Fruit fly (Drosophila melanogaster) whole organism, embryonic: Measurements from ENCODE around the gene unc-119.
A peak's percentile ranks its signal among the peaks of the same experiment; 100 is the strongest.

ENCODE experiments used
- BtbVII ChIP-seq: fragments of 200-800 bp; sonication (Bioruptor generic); optimal IDR thresholded peaks from 3 replicates; lab custom pipeline; 2017; ENCODE audit warnings: missing biosample characterization, mild to moderate bottlenecking, missing genetic modification characterization
- CG10147 ChIP-seq: fragments of 200-800 bp; sonication (Bioruptor generic); optimal IDR thresholded peaks from 2 replicates; lab custom pipeline; 2019; ENCODE audit warnings: missing biosample characterization, mild to moderate bottlenecking, missing genetic modification characterization, moderate library complexity
- CG10654 ChIP-seq: fragments of 200-800 bp; sonication (Bioruptor generic); optimal IDR thresholded peaks from 2 replicates; lab custom pipeline; 2016; ENCODE audit warnings: missing biosample characterization, missing genetic modification characterization
- CG13775 ChIP-seq: fragments of 200-800 bp; sonication (Bioruptor generic); optimal IDR thresholded peaks from 3 replicates; lab custom pipeline; 2017; ENCODE audit warnings: missing biosample characterization, mild to moderate bottlenecking, missing genetic modification characterization
- CG13894 ChIP-seq: fragments of 200-800 bp; sonication (Bioruptor generic); optimal IDR thresholded peaks from 3 replicates; lab custom pipeline; 2018; ENCODE audit warnings: missing biosample characterization, mild to moderate bottlenecking, missing genetic modification characterization, moderate library complexity
- CG15011 ChIP-seq: fragments of 200-800 bp; sonication (Bioruptor generic); optimal IDR thresholded peaks from 3 replicates; lab custom pipeline; 2018; ENCODE audit warnings: missing biosample characterization, mild to moderate bottlenecking, missing genetic modification characterization
- CG15696 ChIP-seq: fragments of 200-800 bp; sonication (Bioruptor generic); optimal IDR thresholded peaks from 2 replicates; lab custom pipeline; 2019; ENCODE audit warnings: missing biosample characterization, mild to moderate bottlenecking, missing genetic modification characterization, moderate library complexity
- CG1602 ChIP-seq: fragments of 200-800 bp; sonication (Bioruptor generic); optimal IDR thresholded peaks from 3 replicates; lab custom pipeline; 2016; ENCODE audit warnings: missing biosample characterization, missing genetic modification characterization
- CG17186 ChIP-seq: fragments of 200-800 bp; sonication (Bioruptor generic); optimal IDR thresholded peaks from 3 replicates; lab custom pipeline; 2017; ENCODE audit warnings: missing biosample characterization, missing genetic modification reagents, missing genetic modification characterization
- CG17359 ChIP-seq: fragments of 200-800 bp; sonication (Bioruptor generic); optimal IDR thresholded peaks from 3 replicates; lab custom pipeline; 2018; ENCODE audit warnings: missing biosample characterization, mild to moderate bottlenecking, missing genetic modification characterization, moderate library complexity
- CG30403 ChIP-seq: fragments of 200-800 bp; sonication (Bioruptor generic); optimal IDR thresholded peaks from 3 replicates; lab custom pipeline; 2016; ENCODE audit warnings: missing biosample characterization, missing genetic modification characterization
- CG33213 ChIP-seq: fragments of 200-800 bp; sonication (Bioruptor generic); optimal IDR thresholded peaks from 3 replicates; lab custom pipeline; 2016; ENCODE audit warnings: missing biosample characterization, missing genetic modification characterization
- CG4404 ChIP-seq: fragments of 200-800 bp; sonication (Bioruptor generic); IDR thresholded peaks from 2 replicates; pipeline ENCODE4 v1.3.6; 2022; ENCODE audit warnings: missing biosample characterization, missing genetic modification characterization
- CG4424 ChIP-seq: fragments of 200-800 bp; sonication (Bioruptor generic); optimal IDR thresholded peaks from 3 replicates; lab custom pipeline; 2016; ENCODE audit warnings: missing biosample characterization, missing genetic modification characterization
- CG4820 ChIP-seq: fragments of 200-800 bp; sonication (Bioruptor generic); optimal IDR thresholded peaks from 3 replicates; lab custom pipeline; 2016; ENCODE audit warnings: missing biosample characterization, missing genetic modification characterization
- CG6854 ChIP-seq: fragments of 200-800 bp; sonication (Bioruptor generic); optimal IDR thresholded peaks from 3 replicates; lab custom pipeline; 2017; ENCODE audit warnings: missing biosample characterization, mild to moderate bottlenecking, missing genetic modification characterization
- CG8281 ChIP-seq: fragments of 200-800 bp; sonication (Bioruptor generic); optimal IDR thresholded peaks from 2 replicates; lab custom pipeline; 2018; ENCODE audit warnings: missing biosample characterization, mild to moderate bottlenecking, missing genetic modification characterization, moderate library complexity
- CG8478 ChIP-seq: fragments of >200 bp; optimal IDR thresholded peaks from 2 replicates; lab custom pipeline; 2018
- Dfd ChIP-seq, 2 experiments: fragments of >200 bp; optimal IDR thresholded peaks; 2 replicates each; lab custom pipeline; 2017; ENCODE audit warnings: missing biosample characterization in 2 of 2, missing genetic modification characterization in 2 of 2
- Dll ChIP-seq: fragments of 200-800 bp; sonication (Bioruptor generic); IDR thresholded peaks from 4 replicates; pipeline ENCODE4 v1.3.6; 2022; ENCODE audit warnings: missing biosample characterization, missing genetic modification characterization; ENCODE audit not compliant: partially characterized antibody
- Doc2 ChIP-seq: fragments of 200-800 bp; sonication (Bioruptor generic); IDR thresholded peaks from 2 replicates; pipeline ENCODE4 v1.3.6; 2022; ENCODE audit warnings: missing biosample characterization, missing genetic modification characterization
- Dp ChIP-seq: fragments of 200-800 bp; sonication (Bioruptor generic); optimal IDR thresholded peaks from 2 replicates; lab custom pipeline; 2018; ENCODE audit warnings: missing biosample characterization, mild to moderate bottlenecking, missing genetic modification characterization, moderate library complexity
- Drgx ChIP-seq: fragments of 200-800 bp; sonication (Bioruptor generic); IDR thresholded peaks from 2 replicates; pipeline ENCODE4 v1.3.6; 2022; ENCODE audit warnings: missing biosample characterization, missing genetic modification characterization
- E2f2 ChIP-seq: fragments of 200-800 bp; sonication (Bioruptor generic); IDR thresholded peaks from 2 replicates; pipeline ENCODE4 v1.3.6; 2022; ENCODE audit warnings: missing biosample characterization, missing genetic modification characterization
- Fer3 ChIP-seq: fragments of 200-800 bp; sonication (Bioruptor generic); optimal IDR thresholded peaks from 2 replicates; lab custom pipeline; 2018; ENCODE audit warnings: missing biosample characterization, mild to moderate bottlenecking, missing genetic modification characterization, moderate library complexity
- HLH54F ChIP-seq: fragments of 200-800 bp; sonication (Bioruptor generic); optimal IDR thresholded peaks from 3 replicates; lab custom pipeline; 2016; ENCODE audit warnings: missing biosample characterization, missing genetic modification characterization
- Lim3 ChIP-seq: fragments of 200-800 bp; sonication (Bioruptor generic); IDR thresholded peaks from 2 replicates; pipeline ENCODE4 v1.3.6; 2022; ENCODE audit warnings: missing biosample characterization, missing genetic modification characterization
- Mad ChIP-seq: fragments of 200-800 bp; sonication (Bioruptor generic); optimal IDR thresholded peaks from 2 replicates; lab custom pipeline; 2016; ENCODE audit warnings: missing biosample characterization, missing genetic modification characterization
- Med ChIP-seq: fragments of 200-800 bp; sonication (Bioruptor generic); peaks from one replicate; lab custom pipeline; 2016; ENCODE audit warnings: missing biosample characterization, missing genetic modification characterization, mild to moderate bottlenecking, inconsistent platforms, moderate library complexity
- Meics ChIP-seq: fragments of 200-800 bp; sonication (Bioruptor generic); optimal IDR thresholded peaks from 2 replicates; lab custom pipeline; 2017; ENCODE audit warnings: missing biosample characterization, mild to moderate bottlenecking, missing genetic modification characterization
- Optix ChIP-seq: fragments of 200-800 bp; sonication (Bioruptor generic); IDR thresholded peaks from 3 replicates; pipeline ENCODE4 v1.3.6; 2022; ENCODE audit warnings: missing biosample characterization, missing genetic modification characterization
- Pdp1 ChIP-seq, 2 experiments: fragments of 200-800 bp; sonication (Bioruptor generic); optimal IDR thresholded peaks; 3 replicates each; lab custom pipeline; 2016; ENCODE audit warnings: missing biosample characterization in 2 of 2, missing genetic modification characterization in 2 of 2, mild to moderate bottlenecking in 1 of 2, moderate library complexity in 1 of 2
- Poxn ChIP-seq: fragments of 200-800 bp; sonication (Bioruptor generic); IDR thresholded peaks from 2 replicates; pipeline ENCODE4 v1.3.6; 2022; ENCODE audit warnings: missing biosample characterization, missing genetic modification characterization
- Sry-δ ChIP-seq: fragments of 200-800 bp; sonication (Bioruptor generic); optimal IDR thresholded peaks from 2 replicates; lab custom pipeline; 2016; ENCODE audit warnings: missing biosample characterization, missing genetic modification characterization
- Trl ChIP-seq, 3 experiments: fragments of >200 bp in 2 of 3; fragments of 200-800 bp in 1 of 3; sonication (Bioruptor generic) in 1 of 3; optimal IDR thresholded peaks; 2 replicates in 1 of 3; 3 replicates in 2 of 3; lab custom pipeline; 2016 to 2017; ENCODE audit warnings: missing biosample characterization in 1 of 3, missing genetic modification characterization in 1 of 3
- Vsx1 ChIP-seq: fragments of 200-800 bp; sonication (Bioruptor generic); optimal IDR thresholded peaks from 2 replicates; lab custom pipeline; 2017; ENCODE audit warnings: missing biosample characterization, mild to moderate bottlenecking, missing genetic modification characterization, missing genetic modification reagents
- ara ChIP-seq: fragments of 200-800 bp; sonication (Bioruptor generic); IDR thresholded peaks from 2 replicates; pipeline ENCODE4 v1.3.6; 2022; ENCODE audit warnings: missing biosample characterization, missing genetic modification characterization
- bowl ChIP-seq: fragments of 200-800 bp; sonication (Bioruptor generic); IDR thresholded peaks from 2 replicates; pipeline ENCODE4 v1.3.6; 2022; ENCODE audit warnings: missing biosample characterization, missing genetic modification characterization
- cato ChIP-seq: fragments of 200-800 bp; sonication (Bioruptor generic); optimal IDR thresholded peaks from 2 replicates; lab custom pipeline; 2016; ENCODE audit warnings: missing biosample characterization, missing genetic modification characterization, borderline replicate concordance
- ci ChIP-seq: fragments of 200-800 bp; sonication (Bioruptor generic); IDR thresholded peaks from 3 replicates; pipeline ENCODE4 v1.3.6; 2022; ENCODE audit warnings: missing biosample characterization, missing genetic modification characterization
- dimm ChIP-seq: fragments of 200-800 bp; sonication (Bioruptor generic); IDR thresholded peaks from 2 replicates; pipeline ENCODE4 v1.3.6; 2022; ENCODE audit warnings: missing biosample characterization, missing genetic modification characterization
- dysf ChIP-seq: fragments of 200-800 bp; sonication (Bioruptor generic); IDR thresholded peaks from 3 replicates; pipeline ENCODE4 v1.3.6; 2022; ENCODE audit warnings: missing biosample characterization, missing genetic modification characterization
- hb ChIP-seq: fragments of 200-800 bp; sonication (Bioruptor generic); IDR thresholded peaks from 3 replicates; pipeline ENCODE4 v1.3.6; 2022; ENCODE audit warnings: missing biosample characterization, missing genetic modification characterization; ENCODE audit not compliant: partially characterized antibody
- otp ChIP-seq: fragments of 200-800 bp; sonication (Bioruptor generic); IDR thresholded peaks from 3 replicates; pipeline ENCODE4, ENCODE4 v1.3.6; 2022; ENCODE audit warnings: missing biosample characterization, missing genetic modification characterization
- psq ChIP-seq: fragments of 200-800 bp; sonication (Bioruptor generic); optimal IDR thresholded peaks from 2 replicates; lab custom pipeline; 2017; ENCODE audit warnings: missing biosample characterization, missing genetic modification characterization
- sd ChIP-seq: fragments of 200-800 bp; sonication (Bioruptor generic); optimal IDR thresholded peaks from 3 replicates; lab custom pipeline; 2018; ENCODE audit warnings: missing biosample characterization, mild to moderate bottlenecking, missing genetic modification characterization, moderate library complexity
- sim ChIP-seq: fragments of 200-800 bp; sonication (Bioruptor generic); IDR thresholded peaks from 2 replicates; pipeline ENCODE4 v1.3.6; 2022; ENCODE audit warnings: missing biosample characterization, missing genetic modification characterization
- tll ChIP-seq, 2 experiments: fragments of 200-800 bp in 1 of 2; fragments of >200 bp in 1 of 2; sonication (Bioruptor generic) in 1 of 2; optimal IDR thresholded peaks; 2 replicates each; lab custom pipeline; 2017 to 2019; ENCODE audit warnings: missing biosample characterization in 2 of 2, missing genetic modification characterization in 2 of 2, mild to moderate bottlenecking in 1 of 2, moderate library complexity in 1 of 2
- unpg ChIP-seq: fragments of 200-800 bp; sonication (Bioruptor generic); optimal IDR thresholded peaks from 3 replicates; lab custom pipeline; 2018; ENCODE audit warnings: missing biosample characterization, mild to moderate bottlenecking, missing genetic modification characterization, moderate library complexity

Gene unc-119

DNA sequence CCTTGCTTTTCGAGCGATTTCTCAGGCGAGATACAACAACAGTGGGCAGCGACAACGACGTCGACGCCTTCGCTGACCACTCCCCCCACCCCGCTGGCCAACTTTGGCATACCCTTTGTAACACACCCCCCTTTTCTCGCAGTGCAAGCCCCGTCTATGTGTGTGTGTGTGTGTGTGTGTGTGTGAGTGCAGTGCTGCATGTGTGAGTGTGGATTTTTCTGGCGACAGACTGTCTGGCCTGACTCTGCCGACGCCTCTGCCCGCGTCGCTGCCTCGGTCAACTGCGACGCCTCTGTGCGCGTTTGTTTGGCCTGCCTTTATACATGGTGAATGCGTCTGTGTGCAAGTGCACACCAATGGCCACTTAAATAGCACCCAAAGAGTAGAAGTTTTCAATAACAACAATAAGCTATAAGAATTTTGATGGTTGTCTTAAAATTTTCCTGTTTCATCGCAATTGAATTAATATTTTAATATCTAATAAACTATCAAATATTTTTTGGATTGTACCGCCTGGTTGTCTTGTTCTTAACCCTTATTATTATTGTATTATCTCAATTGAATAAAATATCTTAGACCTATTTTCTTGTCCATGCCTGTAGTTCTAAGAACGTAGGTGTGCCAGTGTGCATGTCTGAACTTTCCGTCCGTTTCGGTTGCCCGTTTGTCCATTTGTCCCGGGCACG lies 2.9 kb upstream of the unc-119 start (continued):
- TF ChIP-seq ara (GFP tag; lab: Robert Waterston, UW) (peak; percentile 83), Med (peak; percentile 66), Mad (peak; percentile 57), CG4404 (GFP tag; lab: Robert Waterston, UW) (peak; percentile 71), CG10147 (peak; percentile 87), CG4820 (GFP tag; lab: Kevin White, UChicago) (peak; percentile 82), dysf (GFP tag; lab: Robert Waterston, UW) (peak; percentile 86), tll (GFP tag; optimal IDR thresholded peaks at IDR 0.05; lab: Kevin White, UChicago) (peak in 1 of 2 experiments; percentile 10), Dfd (GFP tag; optimal IDR thresholded peaks at IDR 0.05; lab: Kevin White, UChicago) (no peak), dimm (peak; percentile 41; the same call in 1 of the 2 replicates), sd (tag; lab: Kevin White, UChicago) (peak; percentile 42), Poxn (GFP tag; lab: Robert Waterston, UW) (no peak), psq (GFP tag; lab: Kevin White, UChicago) (peak; percentile 51), hb (GFP tag; lab: Robert Waterston, UW) (no peak), Optix (GFP tag; lab: Robert Waterston, UW) (peak; percentile 48; the same call in 1 of the 3 replicates), CG17186 (GFP tag; lab: Kevin White, UChicago) (peak; percentile 23), CG6854 (GFP tag; lab: Kevin White, UChicago) (peak; percentile 81), CG30403 (peak; percentile 84), Meics (peak; percentile 81), Vsx1 (GFP tag; lab: Kevin White, UChicago) (peak; percentile 65), cato (GFP tag; lab: Kevin White, UChicago) (peak; percentile 60), Sry-δ (GFP tag; lab: Kevin White, UChicago) (no peak), Trl (optimal IDR thresholded peaks at IDR 0.05; lab: Kevin White, UChicago) (no peak), Trl (GFP tag; optimal IDR thresholded peaks at IDR 0.05; lab: Kevin White, UChicago) (no peak), sim (peak; percentile 87), CG15011 (peak; percentile 79), CG4424 (GFP tag; lab: Kevin White, UChicago) (peak; percentile 82), CG8281 (tag; lab: Kevin White, UChicago) (peak; percentile 69), Lim3 (GFP tag; lab: Robert Waterston, UW) (peak; percentile 52), Pdp1 (GFP tag; optimal IDR thresholded peaks at IDR 0.05; lab: Kevin White, UChicago) (peak in 1 of 2 experiments; percentile 30), CG15696 (tag; lab: Kevin White, UChicago) (peak; percentile 96), unpg (GFP tag; lab: Kevin White, UChicago) (peak; percentile 95), CG33213 (no peak), Drgx (GFP tag; lab: Robert Waterston, UW) (peak; percentile 82), HLH54F (no peak), E2f2 (GFP tag; lab: Robert Waterston, UW) (peak; percentile 51; the same call in 1 of the 2 replicates), CG8478 (peak; percentile 61), ci (GFP tag; lab: Robert Waterston, UW) (peak; percentile 86; the same call in 2 of the 3 replicates), CG13775 (peak; percentile 80), CG13894 (no peak), otp (peak; percentile 61; the same call in 2 of the 3 replicates), CG1602 (GFP tag; lab: Kevin White, UChicago) (peak; percentile 82), Dll (GFP tag; lab: Robert Waterston, UW) (no peak), bowl (GFP tag; lab: Robert Waterston, UW) (peak; percentile 24; the same call in 1 of the 2 replicates), Dp (GFP tag; lab: Kevin White, UChicago) (no peak), Doc2 (GFP tag; lab: Robert Waterston, UW) (0 out of 2 replicates have a peak, but pooled peaks have one; percentile 34), BtbVII (GFP tag; lab: Kevin White, UChicago) (peak; percentile 86), CG10654 (peak; percentile 58), CG17359 (peak; percentile 93), Fer3 (tag; lab: Kevin White, UChicago) (peak; percentile 82)
